Fruit fly (Drosophila melanogaster) whole organism, embryonic: ENCODE results near the gene CG17239.

Experiments
- Blimp-1 ChIP-seq: fragments of 200-800 bp; sonication (Bioruptor generic); optimal IDR thresholded peaks from 3 replicates; lab custom pipeline; 2018; ENCODE audit warnings: missing biosample characterization, missing genetic modification characterization, mild to moderate bottlenecking, moderate library complexity, missing genetic modification reagents
- CG10209 ChIP-seq: fragments of 200-800 bp; sonication (Bioruptor generic); optimal IDR thresholded peaks from 3 replicates; lab custom pipeline; 2017; ENCODE audit warnings: missing biosample characterization, mild to moderate bottlenecking, missing genetic modification characterization, missing genetic modification reagents
- CG10321 ChIP-seq: fragments of 200-800 bp; sonication (Bioruptor generic); IDR thresholded peaks from 2 replicates; pipeline ENCODE4 v1.3.6; 2022; ENCODE audit warnings: missing biosample characterization, missing genetic modification characterization
- CG10543 ChIP-seq: fragments of 200-800 bp; sonication (Bioruptor generic); optimal IDR thresholded peaks from 3 replicates; lab custom pipeline; 2017; ENCODE audit warnings: missing biosample characterization, mild to moderate bottlenecking, missing genetic modification characterization, moderate library complexity
- CG10959 ChIP-seq: fragments of 200-800 bp; sonication (Bioruptor generic); IDR thresholded peaks from 2 replicates; pipeline ENCODE4 v1.3.6; 2022; ENCODE audit warnings: missing biosample characterization, missing genetic modification characterization
- CG11247 ChIP-seq: fragments of 200-800 bp; sonication (Bioruptor generic); IDR thresholded peaks from 2 replicates; pipeline ENCODE4 v1.3.6; 2022; ENCODE audit warnings: missing biosample characterization, missing genetic modification characterization
- CG12769 ChIP-seq: fragments of 200-800 bp; sonication (Bioruptor generic); optimal IDR thresholded peaks from 2 replicates; lab custom pipeline; 2019; ENCODE audit warnings: missing biosample characterization, mild to moderate bottlenecking, missing genetic modification characterization, moderate library complexity
- CG13296 ChIP-seq: fragments of 200-800 bp; sonication (Bioruptor generic); optimal IDR thresholded peaks from 3 replicates; lab custom pipeline; 2018; ENCODE audit warnings: missing biosample characterization, mild to moderate bottlenecking, missing genetic modification characterization
- CG13894 ChIP-seq: fragments of 200-800 bp; sonication (Bioruptor generic); optimal IDR thresholded peaks from 3 replicates; lab custom pipeline; 2018; ENCODE audit warnings: missing biosample characterization, mild to moderate bottlenecking, missing genetic modification characterization, moderate library complexity
- CG17359 ChIP-seq: fragments of 200-800 bp; sonication (Bioruptor generic); optimal IDR thresholded peaks from 3 replicates; lab custom pipeline; 2018; ENCODE audit warnings: missing biosample characterization, mild to moderate bottlenecking, missing genetic modification characterization, moderate library complexity
- CG17568 ChIP-seq: fragments of 200-800 bp; sonication (Bioruptor generic); optimal IDR thresholded peaks from 2 replicates; lab custom pipeline; 2018; ENCODE audit warnings: missing biosample characterization, mild to moderate bottlenecking, missing genetic modification characterization, moderate library complexity
- CG31388 ChIP-seq: fragments of 200-800 bp; sonication (Bioruptor generic); optimal IDR thresholded peaks from 2 replicates; lab custom pipeline; 2016; ENCODE audit warnings: missing biosample characterization, missing genetic modification characterization
- CG32532 ChIP-seq: fragments of 200-800 bp; sonication (Bioruptor generic); IDR thresholded peaks from 2 replicates; pipeline ENCODE4 v1.3.6; 2022; ENCODE audit warnings: missing biosample characterization, missing genetic modification characterization
- CG32772 ChIP-seq: fragments of 200-800 bp; sonication (Bioruptor generic); IDR thresholded peaks from 2 replicates; pipeline ENCODE4 v1.3.6; 2022; ENCODE audit warnings: missing biosample characterization, missing genetic modification characterization
- CG43689 ChIP-seq: fragments of 200-800 bp; sonication (Bioruptor generic); IDR thresholded peaks from 2 replicates; pipeline ENCODE4 v1.3.6; 2022; ENCODE audit warnings: missing biosample characterization, missing genetic modification characterization
- CG4730 ChIP-seq: fragments of 200-800 bp; sonication (Bioruptor generic); IDR thresholded peaks from 2 replicates; pipeline ENCODE4 v1.3.6; 2022; ENCODE audit warnings: missing biosample characterization, missing genetic modification characterization
- CG4820 ChIP-seq: fragments of 200-800 bp; sonication (Bioruptor generic); optimal IDR thresholded peaks from 3 replicates; lab custom pipeline; 2016; ENCODE audit warnings: missing biosample characterization, missing genetic modification characterization
- CG7839 ChIP-seq: fragments of 200-800 bp; sonication (Bioruptor generic); optimal IDR thresholded peaks from 3 replicates; lab custom pipeline; 2018; ENCODE audit warnings: missing biosample characterization, mild to moderate bottlenecking, missing genetic modification characterization, moderate library complexity
- CG8765 ChIP-seq: fragments of 200-800 bp; sonication (Bioruptor generic); IDR thresholded peaks from 2 replicates; pipeline ENCODE4 v1.3.6; 2022; ENCODE audit warnings: missing biosample characterization, missing genetic modification characterization
- Dad ChIP-seq: fragments of 200-800 bp; sonication (Bioruptor generic); optimal IDR thresholded peaks from 3 replicates; lab custom pipeline; 2016; ENCODE audit warnings: missing biosample characterization, missing genetic modification characterization
- Dbx ChIP-seq: fragments of 200-800 bp; sonication (Bioruptor generic); IDR thresholded peaks from 3 replicates; pipeline ENCODE4 v1.3.6; 2022; ENCODE audit warnings: missing biosample characterization, missing genetic modification characterization
- Doc2 ChIP-seq: fragments of 200-800 bp; sonication (Bioruptor generic); IDR thresholded peaks from 2 replicates; pipeline ENCODE4 v1.3.6; 2022; ENCODE audit warnings: missing biosample characterization, missing genetic modification characterization
- Ets65A ChIP-seq: fragments of 200-800 bp; sonication (Bioruptor generic); peaks from one replicate; lab custom pipeline; 2016; ENCODE audit warnings: missing biosample characterization, missing genetic modification characterization
- H15 ChIP-seq: fragments of 200-800 bp; sonication (Bioruptor generic); IDR thresholded peaks from 3 replicates; pipeline ENCODE4 v1.3.6; 2022; ENCODE audit warnings: missing biosample characterization, missing genetic modification characterization
- HmgD ChIP-seq: fragments of 200-800 bp; sonication (Bioruptor generic); optimal IDR thresholded peaks from 3 replicates; lab custom pipeline; 2016; ENCODE audit warnings: missing biosample characterization, missing genetic modification characterization
- Hmr ChIP-seq: fragments of 200-800 bp; sonication (Bioruptor generic); optimal IDR thresholded peaks from 3 replicates; lab custom pipeline; 2017; ENCODE audit warnings: mild to moderate bottlenecking, missing biosample characterization, missing genetic modification reagents, missing genetic modification characterization
- Hsf ChIP-seq: fragments of 200-800 bp; sonication (Bioruptor generic); optimal IDR thresholded peaks from 3 replicates; lab custom pipeline; 2016; ENCODE audit warnings: missing biosample characterization, missing genetic modification characterization
- Jarid2 ChIP-seq: fragments of 200-800 bp; sonication (Bioruptor generic); optimal IDR thresholded peaks from 3 replicates; lab custom pipeline; 2017; ENCODE audit warnings: mild to moderate bottlenecking, missing biosample characterization, missing genetic modification reagents, missing genetic modification characterization
- Lim3 ChIP-seq: fragments of 200-800 bp; sonication (Bioruptor generic); IDR thresholded peaks from 2 replicates; pipeline ENCODE4 v1.3.6; 2022; ENCODE audit warnings: missing biosample characterization, missing genetic modification characterization
- Med ChIP-seq: fragments of 200-800 bp; sonication (Bioruptor generic); peaks from one replicate; lab custom pipeline; 2016; ENCODE audit warnings: missing biosample characterization, missing genetic modification characterization, mild to moderate bottlenecking, inconsistent platforms, moderate library complexity
- Myb ChIP-seq: fragments of 200-800 bp; sonication (Bioruptor generic); optimal IDR thresholded peaks from 2 replicates; lab custom pipeline; 2016; ENCODE audit warnings: missing biosample characterization, missing genetic modification characterization
- Scr ChIP-seq: fragments of 200-800 bp; sonication (Bioruptor generic); IDR thresholded peaks from 2 replicates; pipeline ENCODE4 v1.3.6; 2022; ENCODE audit warnings: missing biosample characterization, missing genetic modification characterization; ENCODE audit not compliant: partially characterized antibody
- Xrp1 ChIP-seq: fragments of 200-800 bp; sonication (Bioruptor generic); IDR thresholded peaks from 2 replicates; pipeline ENCODE4 v1.3.6; 2022; ENCODE audit warnings: missing biosample characterization, missing genetic modification characterization
- amos ChIP-seq: fragments of 200-800 bp; sonication (Bioruptor generic); IDR thresholded peaks from 2 replicates; pipeline ENCODE4 v1.3.6; 2022; ENCODE audit warnings: missing biosample characterization, missing genetic modification characterization; ENCODE audit not compliant: partially characterized antibody
- bigmax ChIP-seq: fragments of 200-800 bp; sonication (Bioruptor generic); optimal IDR thresholded peaks from 2 replicates; lab custom pipeline; 2018; ENCODE audit warnings: missing biosample characterization, mild to moderate bottlenecking, missing genetic modification characterization
- esg ChIP-seq: fragments of 200-800 bp; sonication (Bioruptor generic); conservative IDR thresholded peaks from 2 replicates; pipeline ENCODE4 v1.3.6; 2022; ENCODE audit warnings: missing biosample characterization, missing genetic modification characterization
- eyg ChIP-seq: fragments of 200-800 bp; sonication (Bioruptor generic); optimal IDR thresholded peaks from 3 replicates; lab custom pipeline; 2016; ENCODE audit warnings: missing biosample characterization, missing genetic modification characterization
- fru ChIP-seq: fragments of >200 bp; optimal IDR thresholded peaks from 2 replicates; lab custom pipeline; 2017
- gsb-n ChIP-seq: fragments of 200-800 bp; sonication (Bioruptor generic); optimal IDR thresholded peaks from 3 replicates; lab custom pipeline; 2018; ENCODE audit warnings: missing biosample characterization, mild to moderate bottlenecking, missing genetic modification characterization
- hbn ChIP-seq: fragments of 200-800 bp; sonication (Bioruptor generic); IDR thresholded peaks from 2 replicates; pipeline ENCODE4 v1.3.6; 2022; ENCODE audit warnings: missing biosample characterization, missing genetic modification characterization; ENCODE audit not compliant: partially characterized antibody
- inv ChIP-seq: fragments of 200-800 bp; sonication (Bioruptor generic); IDR thresholded peaks from 2 replicates; pipeline ENCODE4 v1.3.6; 2022; ENCODE audit warnings: missing biosample characterization, missing genetic modification characterization; ENCODE audit not compliant: partially characterized antibody
- nmo ChIP-seq: fragments of 200-800 bp; sonication (Bioruptor generic); optimal IDR thresholded peaks from 2 replicates; lab custom pipeline; 2018; ENCODE audit warnings: missing biosample characterization, mild to moderate bottlenecking, missing genetic modification characterization, moderate library complexity
- odd ChIP-seq: fragments of 200-800 bp; sonication (Bioruptor generic); optimal IDR thresholded peaks from 2 replicates; lab custom pipeline; 2017; ENCODE audit warnings: missing biosample characterization, mild to moderate bottlenecking, missing genetic modification characterization
- pfk ChIP-seq: fragments of 200-800 bp; sonication (Bioruptor generic); optimal IDR thresholded peaks from 2 replicates; lab custom pipeline; 2018; ENCODE audit warnings: missing biosample characterization, mild to moderate bottlenecking, missing genetic modification characterization, moderate library complexity
- prd ChIP-seq, 3 experiments: fragments of >200 bp in 2 of 3; fragments of 200-800 bp in 1 of 3; sonication (Bioruptor generic) in 1 of 3; optimal IDR thresholded peaks in 2 of 3; IDR thresholded peaks in 1 of 3; 2 replicates in 2 of 3; 3 replicates in 1 of 3; pipeline versions ENCODE4 v1.3.6 to Lab custom; 2017 to 2022; ENCODE audit warnings: missing biosample characterization in 1 of 3, missing genetic modification characterization in 1 of 3
- seq ChIP-seq: fragments of 200-800 bp; sonication (Bioruptor generic); IDR thresholded peaks from 2 replicates; pipeline ENCODE4 v1.3.6; 2022; ENCODE audit warnings: missing biosample characterization, missing genetic modification characterization
- sisA ChIP-seq: fragments of 200-800 bp; sonication (Bioruptor generic); IDR thresholded peaks from 2 replicates; pipeline ENCODE4 v1.3.6; 2022; ENCODE audit warnings: missing biosample characterization, missing genetic modification characterization
- so ChIP-seq: fragments of 200-800 bp; sonication (Bioruptor generic); IDR thresholded peaks from 3 replicates; pipeline ENCODE4 v1.3.6; 2022; ENCODE audit warnings: missing biosample characterization, missing genetic modification characterization
- tx ChIP-seq: fragments of 200-800 bp; sonication (Bioruptor generic); optimal IDR thresholded peaks from 2 replicates; lab custom pipeline; 2016; ENCODE audit warnings: missing biosample characterization, missing genetic modification characterization
- wek ChIP-seq: fragments of 200-800 bp; sonication (Bioruptor generic); optimal IDR thresholded peaks from 3 replicates; lab custom pipeline; 2018; ENCODE audit warnings: missing biosample characterization, mild to moderate bottlenecking, missing genetic modification characterization, moderate library complexity
- zfh1 ChIP-seq: fragments of 200-800 bp; sonication (Bioruptor generic); IDR thresholded peaks from 3 replicates; pipeline ENCODE4 v1.3.6; 2022; ENCODE audit warnings: missing biosample characterization, missing genetic modification characterization

The CG17239 gene

DNA sequence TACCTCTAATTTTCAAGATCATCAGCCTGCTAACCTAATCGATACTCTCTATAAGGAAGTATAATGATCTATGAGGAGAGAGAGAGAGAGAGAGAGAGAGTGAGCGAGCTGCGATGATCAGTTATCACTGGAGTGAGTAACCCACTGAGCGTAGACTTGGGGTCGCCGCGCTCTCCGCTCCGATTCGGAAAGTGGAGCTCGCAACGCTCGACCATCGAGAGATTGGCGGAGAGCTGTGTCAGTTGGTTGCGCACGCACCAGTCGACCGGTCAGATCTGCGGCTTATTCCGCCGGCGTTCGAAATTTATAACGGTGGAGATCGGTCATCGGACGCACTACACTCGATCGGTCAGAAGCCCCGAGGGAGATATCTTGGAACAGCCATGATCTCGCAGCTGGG, 10.0 kb downstream of the CG17239 start, which contains the start of gene CG4267 (continued):
- TF ChIP-seq Blimp-1 (GFP tag; lab: Kevin White, UChicago) (no peak), eyg (GFP tag; lab: Kevin White, UChicago) (no peak), hbn (peak; percentile 50), CG32532 (GFP tag; lab: Robert Waterston, UW) (peak; percentile 64; the same call in 1 of the 2 replicates), wek (no peak), fru (lab: Kevin White, UChicago) (no peak), Doc2 (GFP tag; lab: Robert Waterston, UW) (no peak), Scr (no peak), CG43689 (GFP tag; lab: Robert Waterston, UW) (no peak), Hmr (GFP tag; lab: Kevin White, UChicago) (no peak), CG4820 (no peak), Myb (GFP tag; lab: Kevin White, UChicago) (no peak), CG8765 (GFP tag; lab: Robert Waterston, UW) (no peak), CG10321 (no peak), CG31388 (GFP tag; lab: Kevin White, UChicago) (no peak), so (GFP tag; lab: Robert Waterston, UW) (peak; percentile 19; the same call in 1 of the 3 replicates), nmo (no peak), inv (no peak), Ets65A (GFP tag; lab: Kevin White, UChicago) (no peak), CG7839 (tag; lab: Kevin White, UChicago) (no peak), Lim3 (GFP tag; lab: Robert Waterston, UW) (no peak), amos (no peak; the same call in 1 of the 2 replicates), CG32772 (no peak), Dbx (GFP tag; lab: Robert Waterston, UW) (peak; percentile 27; the same call in 1 of the 3 replicates), Med (GFP tag; lab: Kevin White, UChicago) (peak; percentile 80), H15 (no peak), CG10959 (no peak), gsb-n (tag; lab: Kevin White, UChicago) (no peak), CG11247 (GFP tag; lab: Robert Waterston, UW) (peak; percentile 6; the same call in 1 of the 2 replicates), CG13894 (tag; lab: Kevin White, UChicago) (no peak), CG12769 (tag; lab: Kevin White, UChicago) (no peak), bigmax (GFP tag; lab: Kevin White, UChicago) (no peak), CG13296 (GFP tag; lab: Kevin White, UChicago) (no peak), sisA (GFP tag; lab: Robert Waterston, UW) (no peak), CG10543 (GFP tag; lab: Kevin White, UChicago) (no peak), Dad (no peak), esg (GFP tag; lab: Robert Waterston, UW) (no peak), seq (GFP tag; lab: Robert Waterston, UW) (no peak), Xrp1 (GFP tag; lab: Robert Waterston, UW) (no peak), CG17568 (GFP tag; lab: Kevin White, UChicago) (no peak), tx (GFP tag; lab: Kevin White, UChicago) (no peak), CG17359 (tag; lab: Kevin White, UChicago) (no peak), CG4730 (no peak), Hsf (no peak), CG10209 (GFP tag; lab: Kevin White, UChicago) (no peak), Jarid2 (peak; percentile 80), odd (GFP tag; lab: Kevin White, UChicago) (no peak), HmgD (GFP tag; lab: Kevin White, UChicago) (no peak), prd (optimal IDR thresholded peaks at IDR 0.05; lab: Kevin White, UChicago) (no peak), prd (GFP tag; IDR thresholded peaks at IDR 0.05; lab: Robert Waterston, UW) (no peak), zfh1 (GFP tag; lab: Robert Waterston, UW) (0 out of 3 replicates have a peak, but pooled peaks have one; percentile 43), pfk (GFP tag; lab: Kevin White, UChicago) (no peak)
